Worm (Caenorhabditis elegans) whole organism, L4/young adult: ENCODE measurements around the gene srlf-14.

Source experiments
- W03F9.2 ChIP-seq: fragments of 150-350 bp; optimal IDR thresholded peaks from 2 replicates; lab custom pipeline; 2014; ENCODE audit warnings: missing biosample characterization, missing genetic modification characterization
- dao-5 ChIP-seq: sonication (generic microtip); optimal IDR thresholded peaks from 2 replicates; lab custom pipeline; 2016; ENCODE audit warnings: missing genotype, missing genetic modification characterization, moderate library complexity, missing compliant biosample characterization
- him-1 ChIP-seq: sonication (generic microtip); optimal IDR thresholded peaks from 2 replicates; lab custom pipeline; 2016; ENCODE audit warnings: missing genotype, missing genetic modification reagents, missing genetic modification characterization, missing compliant biosample characterization

The srlf-14 gene

DNA sequence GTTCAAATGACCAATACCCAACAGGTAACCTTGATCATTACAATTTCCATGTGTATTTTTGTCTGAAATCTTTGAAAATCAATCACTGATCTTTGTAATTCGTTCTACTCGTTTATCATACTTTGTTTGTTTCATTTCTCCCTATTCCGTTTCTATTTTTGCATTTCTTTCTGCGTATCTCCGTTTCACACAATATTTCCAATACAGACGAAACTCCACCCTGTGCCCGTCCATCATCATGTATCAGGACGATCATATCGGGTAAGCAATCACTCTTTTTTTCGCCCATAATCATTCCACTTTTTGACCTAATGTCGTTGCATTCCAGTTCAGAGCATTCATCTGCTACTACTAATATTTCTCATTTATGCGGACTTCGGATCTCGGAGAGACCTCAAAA lies 15.6 kb upstream of the srlf-14 start, which contains the start of gene pyk-2:
pyk-2 (plus strand) TSS at position 206 of the 400 bp plus-strand sequence.
- no peak for TF ChIP-seq dao-5 (tag; lab: Kevin White, UChicago)

- TF ChIP-seq dao-5 (tag; lab: Kevin White, UChicago) (no peak), W03F9.2 (tag; lab: Kevin White, UChicago) (no peak), him-1 (tag; lab: Kevin White, UChicago) (no peak)
These were observed 15.1 kb upstream of the srlf-14 start, which contains the start of gene ZK596.2 for ce11 chrIV:10909206-10909605. Gene ZK596.2, minus strand, starts transcription at chrIV:10909306.

DNA sequence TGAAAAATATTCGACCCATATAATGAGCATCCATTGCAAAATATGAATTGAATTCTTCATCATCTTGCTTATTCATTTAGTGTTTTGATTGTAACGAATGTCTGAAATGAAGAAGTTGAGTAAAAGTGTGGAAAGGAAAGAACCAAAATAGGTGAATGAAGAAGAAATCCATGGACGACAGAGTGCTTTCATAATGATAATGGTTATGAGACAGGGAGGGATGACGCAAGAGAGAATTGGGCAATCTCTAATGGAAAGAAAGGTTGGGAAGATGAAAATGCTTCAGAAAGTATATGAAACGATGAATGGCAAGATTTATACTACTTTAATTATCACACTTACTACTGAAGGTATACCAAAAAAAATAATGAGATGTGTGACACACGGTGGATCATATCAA lies 10.1 kb upstream of the srlf-14 start, which contains the start of gene ZK596.3:
ZK596.3 (minus strand) TSS at position 101 of the 400 bp plus-strand sequence.
- TF ChIP-seq dao-5 (tag; lab: Kevin White, UChicago) (no peak), W03F9.2 (tag; lab: Kevin White, UChicago) (no peak), him-1 (tag; lab: Kevin White, UChicago) (no peak)

ce11 chrIV:10902476-10902875 lies 8.3 kb upstream of the srlf-14 start:
- TF ChIP-seq W03F9.2 (tag; lab: Kevin White, UChicago) (no peak), dao-5 (tag; lab: Kevin White, UChicago) (no peak), him-1 (tag; lab: Kevin White, UChicago) (no peak)

DNA sequence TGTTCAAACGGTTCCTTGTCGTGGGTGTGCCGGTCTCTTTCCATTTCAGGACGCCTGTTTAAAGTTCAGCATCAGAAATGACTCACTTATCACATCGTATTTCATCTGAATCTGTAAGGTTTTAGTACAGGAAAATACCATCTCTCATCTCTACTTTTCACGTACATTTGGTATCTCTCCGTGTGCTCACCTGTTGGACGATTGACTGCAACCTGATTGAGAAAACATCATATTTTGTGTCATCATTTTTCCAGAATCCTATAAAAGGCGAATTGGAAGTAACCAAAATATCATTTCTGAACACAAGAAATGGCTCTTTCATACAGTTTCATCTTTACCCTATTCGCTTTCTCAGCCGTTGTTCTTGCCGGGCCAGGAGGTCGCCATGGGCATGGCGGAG lies 5.9 kb upstream of the srlf-14 start, which contains the start of gene srlf-30:
srlf-30 (plus strand) TSS at position 301 of the 400 bp plus-strand sequence.
- TF ChIP-seq W03F9.2 (tag; lab: Kevin White, UChicago) = no peak
- TF ChIP-seq him-1 (tag; lab: Kevin White, UChicago) = no peak
- TF ChIP-seq dao-5 (tag; lab: Kevin White, UChicago) = no peak

DNA sequence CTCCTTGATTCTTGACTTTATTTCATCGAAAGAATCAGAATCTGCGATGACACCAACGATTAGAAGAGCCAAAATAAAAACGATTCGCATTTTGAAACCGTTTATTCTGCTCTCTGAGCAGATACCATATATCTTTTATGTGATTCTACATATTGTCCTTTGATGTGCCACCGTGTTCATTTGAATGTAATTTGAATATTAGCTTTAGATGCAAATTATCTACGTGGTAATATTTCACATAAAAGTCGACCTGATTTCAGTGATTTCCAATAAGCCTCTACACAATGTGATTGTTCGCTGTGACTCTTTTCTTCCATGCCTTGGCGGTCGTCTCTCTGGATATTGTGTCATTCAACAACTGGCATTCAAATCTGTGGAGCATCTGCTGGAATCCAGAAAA lies 4.9 kb upstream of the srlf-14 start, which contains the start of the genes F13E9.9 and F13E9.19:
F13E9.9 (minus strand) TSS at position 101 of the 400 bp plus-strand sequence.
F13E9.19 (plus strand) TSS at position 316 of the 400 bp plus-strand sequence.
- TF ChIP-seq dao-5 (tag; lab: Kevin White, UChicago) = no peak
- TF ChIP-seq him-1 (tag; lab: Kevin White, UChicago) = no peak
- TF ChIP-seq W03F9.2 (tag; lab: Kevin White, UChicago) = no peak

DNA sequence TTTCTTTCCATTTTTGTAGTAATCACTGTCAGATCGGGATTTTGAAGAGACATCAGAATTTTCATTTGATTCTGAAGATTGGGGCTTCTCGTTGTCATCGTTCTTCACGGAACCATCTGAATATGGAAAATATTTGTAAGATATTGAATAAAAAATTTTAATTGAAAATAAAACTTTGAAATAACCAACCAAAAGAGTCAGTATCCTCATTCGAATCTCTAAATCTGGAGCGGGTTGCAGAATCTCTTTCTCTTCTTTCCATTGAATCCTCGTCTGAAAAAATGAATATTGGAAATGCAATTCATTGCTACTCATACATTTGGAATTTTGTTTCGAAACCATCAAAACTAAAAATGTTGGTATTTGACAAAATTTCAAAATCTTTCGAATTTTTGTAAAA lies 4.0 kb upstream of the srlf-14 start:
- TF ChIP-seq dao-5 (tag; lab: Kevin White, UChicago) = no peak

DNA sequence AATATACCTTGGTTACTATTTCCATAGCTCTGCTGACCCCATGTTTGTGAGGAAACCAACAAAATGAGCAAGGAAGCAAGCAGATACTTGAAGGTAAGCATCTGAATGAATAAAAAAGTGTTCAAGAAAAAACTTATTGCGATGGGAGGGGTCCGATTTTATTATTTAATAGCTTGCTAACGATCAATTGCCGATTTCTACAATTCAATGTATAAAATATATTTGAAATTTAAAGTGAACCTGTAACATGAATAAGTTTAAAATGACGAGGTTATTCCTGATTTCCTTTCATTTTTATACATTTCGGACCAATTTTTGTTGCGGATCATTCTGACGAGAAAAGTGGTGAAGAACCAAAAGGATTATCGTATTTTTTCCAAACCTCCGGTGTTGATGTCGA lies 2.4 kb upstream of the srlf-14 start, which contains the start of gene srlf-13:
srlf-13 (minus strand) TSS at position 101 of the 400 bp plus-strand sequence.
- TF ChIP-seq dao-5 (tag; lab: Kevin White, UChicago) (no peak), him-1 (tag; lab: Kevin White, UChicago) (no peak), W03F9.2 (tag; lab: Kevin White, UChicago) (no peak)

ce11 chrIV:10891993-10892392 lies 2.2 kb downstream of the srlf-14 start, which contains the start of gene srlf-12:
Gene srlf-12, minus strand, starts transcription at chrIV:10892093.
- TF ChIP-seq him-1 (tag; lab: Kevin White, UChicago) (no peak), W03F9.2 (tag; lab: Kevin White, UChicago) (no peak), dao-5 (tag; lab: Kevin White, UChicago) (no peak)

ce11 chrIV:10889820-10890462 lies 4.2 kb downstream of the srlf-14 start, which contains the start of gene F13E9.15:
Gene F13E9.15, minus strand, starts transcription at chrIV:10889870.
- TF ChIP-seq dao-5 (tag; lab: Kevin White, UChicago) = no peak
- no peak for TF ChIP-seq him-1 (tag; lab: Kevin White, UChicago)
- TF ChIP-seq W03F9.2 (tag; lab: Kevin White, UChicago) = no peak

DNA sequence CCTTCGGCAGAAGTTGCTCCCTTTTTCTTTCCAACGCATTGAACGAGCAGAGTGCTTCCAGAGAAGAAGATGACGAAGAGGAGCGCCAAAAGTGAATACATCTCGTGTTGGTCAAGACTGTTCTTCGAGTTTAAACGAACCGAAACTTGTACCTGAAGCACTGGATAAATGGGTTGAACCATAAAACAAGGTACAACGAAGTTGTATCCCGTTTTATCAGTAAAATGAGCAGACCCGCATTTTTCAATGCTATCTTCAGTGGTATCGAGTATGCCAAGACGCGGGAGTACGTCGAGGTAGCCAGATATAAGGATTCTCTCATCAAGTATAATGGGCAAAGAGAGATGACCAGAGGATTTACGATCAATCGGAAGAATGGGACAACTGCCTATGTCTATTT lies 6.9 kb downstream of the srlf-14 start, which contains the start of gene F13E9.16:
F13E9.16 (minus strand) TSS at position 101 of the 400 bp plus-strand sequence.
- TF ChIP-seq W03F9.2 (tag; lab: Kevin White, UChicago) (no peak), him-1 (tag; lab: Kevin White, UChicago) (no peak), dao-5 (tag; lab: Kevin White, UChicago) (no peak)

DNA sequence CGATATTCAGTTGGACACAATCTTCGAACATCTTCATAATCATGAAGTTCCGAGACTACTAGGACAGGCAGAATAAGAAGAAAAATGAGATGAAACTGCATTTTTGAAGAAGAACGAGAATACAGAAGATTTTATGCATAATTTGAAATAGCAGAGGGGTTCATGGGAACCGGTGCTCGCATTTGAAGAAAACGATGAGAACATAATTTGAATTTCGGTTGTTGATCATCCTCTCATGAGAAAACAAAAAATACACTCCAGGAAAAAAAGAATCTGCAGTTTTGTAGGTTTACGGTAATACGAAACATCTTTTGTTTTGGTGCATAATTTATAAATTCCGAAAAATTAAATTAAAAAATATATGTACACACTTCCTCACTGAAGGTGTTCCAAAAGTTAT lies 8.2 kb downstream of the srlf-14 start, which contains the start of gene srlf-11:
srlf-11 (minus strand) TSS at position 101 of the 400 bp plus-strand sequence.
- no peak for TF ChIP-seq W03F9.2 (tag; lab: Kevin White, UChicago)
- TF ChIP-seq dao-5 (tag; lab: Kevin White, UChicago) = no peak
- TF ChIP-seq him-1 (tag; lab: Kevin White, UChicago) = no peak

DNA sequence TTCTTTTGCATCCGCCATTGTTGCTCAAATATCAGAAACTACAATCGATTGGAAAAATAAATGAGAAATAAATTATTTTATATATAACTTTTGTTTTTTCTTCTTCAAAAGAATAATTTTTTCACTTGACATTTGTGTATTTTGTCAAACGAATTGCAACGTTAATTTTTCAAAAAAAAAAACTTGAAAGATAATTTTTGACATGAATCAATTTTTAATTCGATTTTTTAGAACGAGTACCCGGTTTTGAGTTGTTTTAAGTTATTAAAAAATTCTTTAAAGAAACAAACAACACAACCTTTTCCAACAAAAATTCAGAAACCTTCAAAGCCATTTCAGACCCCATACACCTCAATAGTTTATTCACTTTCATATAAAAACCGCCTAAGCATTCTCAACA lies 9.9 kb downstream of the srlf-14 start, which contains the start of gene F13E9.5:
F13E9.5 (minus strand) TSS at position 101 of the 400 bp plus-strand sequence.
- TF ChIP-seq dao-5 (tag; lab: Kevin White, UChicago) (no peak), him-1 (tag; lab: Kevin White, UChicago) (no peak)
